Fruit fly (Drosophila melanogaster) ovary, adult (tissue): ENCODE results near the gene Atg16.

ENCODE experiments used
- CG17801 ChIP-seq: fragments of 200-800 bp; optimal IDR thresholded peaks from 2 replicates; lab custom pipeline; 2019; ENCODE audit warnings: missing biosample characterization, mild to moderate bottlenecking, missing genetic modification characterization, moderate library complexity; ENCODE audit not compliant: partially characterized antibody

Atg16 gene

dm6 chr3R:29857228-29857627 is 22.3 kb upstream of the Atg16 start, which contains the start of gene dgt1:
Gene dgt1, minus strand, starts transcription at chr3R:29857491.
- no peak for TF ChIP-seq CG17801

- TF ChIP-seq CG17801: no peak
These were observed 12.2 kb upstream of the Atg16 start for dm6 chr3R:29847126-29847525.

- TF ChIP-seq CG17801: no peak
These were observed 6.4 kb upstream of the Atg16 start, which contains the start of gene Cad99C for dm6 chr3R:29841293-29841791. Gene Cad99C, plus strand, starts transcription at chr3R:29841657.

dm6 chr3R:29839707-29840311 is 4.9 kb upstream of the Atg16 start:
- TF ChIP-seq CG17801: peak; percentile 3

dm6 chr3R:29838751-29839150 is 3.9 kb upstream of the Atg16 start:
- no peak for TF ChIP-seq CG17801

dm6 chr3R:29837771-29838170 is 2.9 kb upstream of the Atg16 start:
- TF ChIP-seq CG17801: no peak

dm6 chr3R:29836188-29836587 is 1.3 kb upstream of the Atg16 start, which contains the start of gene CG42592:
Gene CG42592, minus strand, starts transcription at chr3R:29836288.
- no peak for TF ChIP-seq CG17801

- no peak for TF ChIP-seq CG17801
These were observed 779 bp upstream of the Atg16 start, which contains the start of gene Prtl99C for dm6 chr3R:29835710-29836049. Gene Prtl99C, plus strand, starts transcription at chr3R:29835950.

dm6 chr3R:29830925-29831324 is 4.0 kb downstream of the Atg16 start:
- TF ChIP-seq CG17801: no peak

dm6 chr3R:29829228-29829786 is 5.6 kb downstream of the Atg16 start:
- TF ChIP-seq CG17801: no peak

- no peak for TF ChIP-seq CG17801
These were observed 16.2 kb downstream of the Atg16 start, which contains the start of gene neo for dm6 chr3R:29818434-29819268. Gene neo, plus strand, starts transcription at chr3R:29819131.

- TF ChIP-seq CG17801: no peak
These were observed 17.2 kb downstream of the Atg16 start, which contains the start of gene CG7829 for dm6 chr3R:29817664-29818063. Gene CG7829, minus strand, starts transcription at chr3R:29817764.

dm6 chr3R:29816266-29816665 is 18.6 kb downstream of the Atg16 start, which contains the start of gene Vps16B:
Gene Vps16B, minus strand, starts transcription at chr3R:29816451.
- TF ChIP-seq CG17801: no peak

- TF ChIP-seq CG17801: no peak
These were observed 28.1 kb downstream of the Atg16 start, which contains the start of the genes ca and ncd for dm6 chr3R:29806682-29807393. Gene ca, plus strand, starts transcription at chr3R:29806811. Gene ncd, minus strand, starts transcription at chr3R:29807127.

dm6 chr3R:29802753-29803313 is 32.1 kb downstream of the Atg16 start, which contains the start of the genes Etfb and CG7789:
Gene Etfb, minus strand, starts transcription at chr3R:29802945.
Gene CG7789, plus strand, starts transcription at chr3R:29803196.
- TF ChIP-seq CG17801: peak; percentile 87

- TF ChIP-seq CG17801: no peak
These were observed 35.2 kb downstream of the Atg16 start for dm6 chr3R:29799681-29800028.
